Worm (Caenorhabditis elegans): ENCODE data around the gene srh-308.

Gene srh-308

ce11 chrV:14008353-14008859, 9.0 kb downstream of the srh-308 start:
- TF ChIP-seq daf-12 (tag; optimal IDR thresholded peaks at IDR 0.05) (no peak), unc-62 (GFP tag; optimal IDR thresholded peaks at IDR 0.05) (no peak), nhr-237 (tag; optimal IDR thresholded peaks at IDR 0.05) (no peak), hmg-11 (tag; optimal IDR thresholded peaks at IDR 0.05) (peak; percentile 33), aly-2 (tag; optimal IDR thresholded peaks at IDR 0.05) (no peak), nhr-23 (tag; optimal IDR thresholded peaks at IDR 0.05) (peak; percentile 7), snpc-4 (tag; optimal IDR thresholded peaks at IDR 0.05) (no peak), ceh-28 (tag; optimal IDR thresholded peaks at IDR 0.05) (peak; percentile 38), ama-1 (optimal IDR thresholded peaks at IDR 0.05) (peak; percentile 21), nhr-25 (tag; optimal IDR thresholded peaks at IDR 0.05) (peak; percentile 71), skn-1 (tag; optimal IDR thresholded peaks at IDR 0.05) (no peak), ztf-4 (tag; optimal IDR thresholded peaks at IDR 0.05) (peak; percentile 24), nfya-1 (tag; optimal IDR thresholded peaks at IDR 0.05; ENCODE audit: insufficient read depth) (peak; percentile 47), nhr-43 (tag; optimal IDR thresholded peaks at IDR 0.05; ENCODE audit: poor library complexity, severe bottlenecking) (peak; percentile 53), elt-2 (tag; optimal IDR thresholded peaks at IDR 0.05) (peak; percentile 51), lsy-12 (tag; optimal IDR thresholded peaks at IDR 0.05) (peak; percentile 56)

ce11 chrV:14006819-14007218, 10.6 kb downstream of the srh-308 start:
- peak; percentile 62 for TF ChIP-seq hmg-11 (tag; optimal IDR thresholded peaks at IDR 0.05)
- TF ChIP-seq nfya-1 (tag; optimal IDR thresholded peaks at IDR 0.05; ENCODE audit: insufficient read depth) = peak; percentile 70
- TF ChIP-seq nhr-28 (tag; optimal IDR thresholded peaks at IDR 0.05) = no peak
- no peak for TF ChIP-seq nhr-12 (tag; optimal IDR thresholded peaks at IDR 0.05)
- no peak for TF ChIP-seq nhr-25 (tag; optimal IDR thresholded peaks at IDR 0.05)
- TF ChIP-seq lin-15B (tag; optimal IDR thresholded peaks at IDR 0.05) = peak; percentile 19
- no peak for TF ChIP-seq nhr-43 (tag; optimal IDR thresholded peaks at IDR 0.05; ENCODE audit: poor library complexity, severe bottlenecking)
- peak; percentile 4 for TF ChIP-seq lin-39 (tag; optimal IDR thresholded peaks at IDR 0.05)
- no peak for TF ChIP-seq nhr-11 (tag; optimal IDR thresholded peaks at IDR 0.05)

- no peak for TF ChIP-seq ceh-9 (tag; optimal IDR thresholded peaks at IDR 0.05)
- no peak for TF ChIP-seq ztf-4 (tag; optimal IDR thresholded peaks at IDR 0.05)
- no peak for TF ChIP-seq ztf-11 (tag; optimal IDR thresholded peaks at IDR 0.05)
- TF ChIP-seq nhr-25 (tag; optimal IDR thresholded peaks at IDR 0.05) = no peak
- no peak for TF ChIP-seq ceh-28 (tag; optimal IDR thresholded peaks at IDR 0.05)
- TF ChIP-seq ZK546.5 (tag; optimal IDR thresholded peaks at IDR 0.05) = no peak
- TF ChIP-seq fkh-10 (GFP tag; optimal IDR thresholded peaks at IDR 0.05) = no peak
- TF ChIP-seq mml-1 (tag; optimal IDR thresholded peaks at IDR 0.05) = no peak
- TF ChIP-seq mdl-1 (tag; optimal IDR thresholded peaks at IDR 0.05) = no peak
- TF ChIP-seq nfya-1 (tag; optimal IDR thresholded peaks at IDR 0.05; ENCODE audit: insufficient read depth) = no peak
- TF ChIP-seq nhr-23 (tag; optimal IDR thresholded peaks at IDR 0.05) = no peak
- TF ChIP-seq R02D3.7 (tag; optimal IDR thresholded peaks at IDR 0.05) = no peak
- no peak for TF ChIP-seq pha-4 (tag; optimal IDR thresholded peaks at IDR 0.05)
- TF ChIP-seq nhr-11 (tag; optimal IDR thresholded peaks at IDR 0.05) = no peak
- no peak for TF ChIP-seq nhr-28 (tag; optimal IDR thresholded peaks at IDR 0.05)
- TF ChIP-seq nhr-43 (tag; optimal IDR thresholded peaks at IDR 0.05; ENCODE audit: poor library complexity, severe bottlenecking) = no peak
- no peak for TF ChIP-seq fkh-2 (tag; optimal IDR thresholded peaks at IDR 0.05)
- TF ChIP-seq skn-1 (tag; optimal IDR thresholded peaks at IDR 0.05) = no peak
- no peak for TF ChIP-seq lsy-12 (tag; optimal IDR thresholded peaks at IDR 0.05)
- TF ChIP-seq nhr-67 (tag; optimal IDR thresholded peaks at IDR 0.05) = no peak
Measured at ce11 chrV:14005812-14006211, 11.6 kb downstream of the srh-308 start, which contains the start of gene ric-7. Gene ric-7 (minus strand): TSS chrV:14005912.

ce11 chrV:14004342-14004741, 13.0 kb downstream of the srh-308 start:
- TF ChIP-seq nfya-1 (tag; optimal IDR thresholded peaks at IDR 0.05; ENCODE audit: insufficient read depth) (peak; percentile 14), lin-39 (tag; optimal IDR thresholded peaks at IDR 0.05) (peak; percentile 26), egl-5 (tag; optimal IDR thresholded peaks at IDR 0.05) (peak; percentile 50), fkh-10 (GFP tag; optimal IDR thresholded peaks at IDR 0.05) (peak; percentile 66), fos-1 (tag; optimal IDR thresholded peaks at IDR 0.05) (no peak), nhr-67 (tag; optimal IDR thresholded peaks at IDR 0.05) (no peak)

ce11 chrV:14003587-14004156, 13.7 kb downstream of the srh-308 start:
- no peak for TF ChIP-seq nhr-43 (tag; optimal IDR thresholded peaks at IDR 0.05; ENCODE audit: poor library complexity, severe bottlenecking)
- no peak for TF ChIP-seq mdl-1 (tag; optimal IDR thresholded peaks at IDR 0.05)
- no peak for TF ChIP-seq skn-1 (tag; optimal IDR thresholded peaks at IDR 0.05)
- no peak for TF ChIP-seq lin-39 (tag; optimal IDR thresholded peaks at IDR 0.05)
- no peak for TF ChIP-seq daf-12 (tag; optimal IDR thresholded peaks at IDR 0.05)
- TF ChIP-seq ceh-82 (tag; optimal IDR thresholded peaks at IDR 0.05) = no peak
- TF ChIP-seq nhr-11 (tag; optimal IDR thresholded peaks at IDR 0.05) = no peak
- TF ChIP-seq snpc-4 (tag; optimal IDR thresholded peaks at IDR 0.05) = peak; percentile 0
- TF ChIP-seq ZK546.5 (tag; optimal IDR thresholded peaks at IDR 0.05) = no peak
- no peak for TF ChIP-seq ztf-11 (tag; optimal IDR thresholded peaks at IDR 0.05)
- no peak for TF ChIP-seq ceh-16 (tag; optimal IDR thresholded peaks at IDR 0.05)
- no peak for TF ChIP-seq fos-1 (tag; optimal IDR thresholded peaks at IDR 0.05)
- TF ChIP-seq unc-62 (GFP tag; optimal IDR thresholded peaks at IDR 0.05) = no peak
- TF ChIP-seq egl-5 (tag; optimal IDR thresholded peaks at IDR 0.05) = peak; percentile 53
- TF ChIP-seq sea-2 (GFP tag; optimal IDR thresholded peaks at IDR 0.05) = no peak
- peak; percentile 8 for TF ChIP-seq hmg-11 (tag; optimal IDR thresholded peaks at IDR 0.05)
- TF ChIP-seq nfya-1 (tag; optimal IDR thresholded peaks at IDR 0.05; ENCODE audit: insufficient read depth) = peak; percentile 29
- TF ChIP-seq ceh-28 (tag; optimal IDR thresholded peaks at IDR 0.05) = no peak

Data from whole organism, L3 larva.